Worm (Caenorhabditis elegans) whole organism, late embryonic: ENCODE measurements around the gene M04B2.7.

Experiments used
- C08G9.2 ChIP-seq: sonication (generic microtip); optimal IDR thresholded peaks from 2 replicates; lab custom pipeline; 2016; ENCODE audit warnings: mild to moderate bottlenecking, missing genetic modification characterization, moderate library complexity, missing compliant biosample characterization
- T23F11.4 ChIP-seq: fragments of 200-800 bp; sonication (Bioruptor generic); optimal IDR thresholded peaks from 2 replicates; lab custom pipeline; 2018; ENCODE audit warnings: mild to moderate bottlenecking, missing genetic modification characterization, missing compliant biosample characterization
- ama-1 ChIP-seq: fragments of 150-350 bp; optimal IDR thresholded peaks from 2 replicates; lab custom pipeline; 2014
- ceh-18 ChIP-seq: sonication (generic microtip); optimal IDR thresholded peaks from 2 replicates; lab custom pipeline; 2016; ENCODE audit warnings: missing genetic modification characterization, missing compliant biosample characterization
- ceh-19 ChIP-seq: fragments of 200-800 bp; sonication (Bioruptor generic); optimal IDR thresholded peaks from 2 replicates; lab custom pipeline; 2018; ENCODE audit warnings: mild to moderate bottlenecking, missing genetic modification characterization, missing compliant biosample characterization
- ceh-2 ChIP-seq: sonication (generic microtip); optimal IDR thresholded peaks from 2 replicates; lab custom pipeline; 2016; ENCODE audit warnings: missing genotype, missing genetic modification characterization, missing compliant biosample characterization
- ceh-22 ChIP-seq: sonication (generic microtip); optimal IDR thresholded peaks from 2 replicates; lab custom pipeline; 2017; ENCODE audit warnings: missing biosample characterization, missing genetic modification characterization
- ceh-30 ChIP-seq: fragments of 150-350 bp; optimal IDR thresholded peaks from 2 replicates; lab custom pipeline; 2014; ENCODE audit warnings: missing biosample characterization, missing genetic modification characterization
- ceh-6 ChIP-seq: fragments of 200-800 bp; sonication (Bioruptor generic); optimal IDR thresholded peaks from 2 replicates; lab custom pipeline; 2018; ENCODE audit warnings: mild to moderate bottlenecking, missing genetic modification characterization, missing compliant biosample characterization
- che-1 ChIP-seq: sonication (generic microtip); optimal IDR thresholded peaks from 2 replicates; lab custom pipeline; 2016; ENCODE audit warnings: mild to moderate bottlenecking, missing genetic modification characterization, missing compliant biosample characterization
- dve-1 ChIP-seq: sonication (generic microtip); optimal IDR thresholded peaks from 2 replicates; lab custom pipeline; 2017; ENCODE audit warnings: antibody characterized with exemption, mild to moderate bottlenecking, missing genetic modification characterization, missing compliant biosample characterization
- elt-4 ChIP-seq: sonication (generic microtip); optimal IDR thresholded peaks from 2 replicates; lab custom pipeline; 2016; ENCODE audit warnings: missing genetic modification characterization, missing compliant biosample characterization
- ets-4 ChIP-seq: sonication (generic microtip); optimal IDR thresholded peaks from 2 replicates; lab custom pipeline; 2016; ENCODE audit warnings: missing genetic modification characterization, missing compliant biosample characterization
- fax-1 ChIP-seq: sonication (generic microtip); optimal IDR thresholded peaks from 2 replicates; lab custom pipeline; 2016; ENCODE audit warnings: missing genotype, missing genetic modification characterization, missing compliant biosample characterization
- fkh-10 ChIP-seq: fragments of 150-350 bp; optimal IDR thresholded peaks from 2 replicates; lab custom pipeline; 2014; ENCODE audit warnings: missing biosample characterization, missing genetic modification reagents, missing genetic modification characterization
- hlh-13 ChIP-seq: fragments of 200-800 bp; sonication (Bioruptor generic); optimal IDR thresholded peaks from 2 replicates; lab custom pipeline; 2018; ENCODE audit warnings: mild to moderate bottlenecking, missing genetic modification characterization, missing compliant biosample characterization
- hlh-15 ChIP-seq: sonication (generic microtip); optimal IDR thresholded peaks from 2 replicates; lab custom pipeline; 2016; ENCODE audit warnings: missing genetic modification characterization, missing compliant biosample characterization
- hlh-30 ChIP-seq: sonication (generic microtip); optimal IDR thresholded peaks from 2 replicates; lab custom pipeline; 2017; ENCODE audit warnings: antibody characterized with exemption, missing genetic modification characterization, missing compliant biosample characterization; ENCODE audit not compliant: insufficient read depth
- hlh-8 ChIP-seq: sonication (generic microtip); optimal IDR thresholded peaks from 2 replicates; lab custom pipeline; 2016; ENCODE audit warnings: missing genotype, missing genetic modification characterization, missing compliant biosample characterization
- lim-6 ChIP-seq: sonication (generic microtip); optimal IDR thresholded peaks from 2 replicates; lab custom pipeline; 2016; ENCODE audit warnings: missing genetic modification characterization, missing compliant biosample characterization
- mec-3 ChIP-seq: sonication (generic microtip); optimal IDR thresholded peaks from 2 replicates; lab custom pipeline; 2016; ENCODE audit warnings: borderline replicate concordance, missing genetic modification characterization, missing compliant biosample characterization
- nhr-11 ChIP-seq: fragments of 150-350 bp; optimal IDR thresholded peaks from 2 replicates; lab custom pipeline; 2014; ENCODE audit warnings: missing biosample characterization, missing genetic modification characterization
- npax-4 ChIP-seq: sonication (generic microtip); optimal IDR thresholded peaks from 2 replicates; lab custom pipeline; 2016; ENCODE audit warnings: missing genetic modification characterization, missing compliant biosample characterization
- odd-2 ChIP-seq: sonication (generic microtip); optimal IDR thresholded peaks from 2 replicates; lab custom pipeline; 2017; ENCODE audit warnings: antibody characterized with exemption, mild to moderate bottlenecking, missing genetic modification characterization, missing compliant biosample characterization
- pha-2 ChIP-seq: sonication (generic microtip); optimal IDR thresholded peaks from 2 replicates; lab custom pipeline; 2017; ENCODE audit warnings: mild to moderate bottlenecking, missing genetic modification characterization, missing compliant biosample characterization
- pros-1 ChIP-seq: fragments of 150-350 bp; optimal IDR thresholded peaks from 2 replicates; lab custom pipeline; 2014; ENCODE audit warnings: missing biosample characterization, missing genetic modification reagents, missing genetic modification characterization
- ref-2 ChIP-seq: sonication (generic microtip); optimal IDR thresholded peaks from 2 replicates; lab custom pipeline; 2016; ENCODE audit warnings: missing genetic modification characterization, missing compliant biosample characterization
- rnt-1 ChIP-seq: sonication (generic microtip); optimal IDR thresholded peaks from 2 replicates; lab custom pipeline; 2016; ENCODE audit warnings: missing genetic modification characterization, missing compliant biosample characterization
- sdc-2 ChIP-seq: sonication (generic microtip); optimal IDR thresholded peaks from 2 replicates; lab custom pipeline; 2016; ENCODE audit warnings: missing genotype, missing genetic modification characterization, missing compliant biosample characterization
- sox-2 ChIP-seq: fragments of 200-800 bp; sonication (Bioruptor generic); IDR thresholded peaks from 2 replicates; pipeline ENCODE4 v1.3.6; 2022; ENCODE audit warnings: missing genetic modification reagents, missing genetic modification characterization, missing compliant biosample characterization
- sox-4 ChIP-seq: sonication (generic microtip); optimal IDR thresholded peaks from 2 replicates; lab custom pipeline; 2017; ENCODE audit warnings: mild to moderate bottlenecking, missing genetic modification characterization, inconsistent platforms, missing compliant biosample characterization
- syd-9 ChIP-seq: sonication (generic microtip); optimal IDR thresholded peaks from 2 replicates; lab custom pipeline; 2016; ENCODE audit warnings: mild to moderate bottlenecking, missing genetic modification characterization, moderate library complexity, missing compliant biosample characterization
- tbx-2 ChIP-seq: sonication (generic microtip); optimal IDR thresholded peaks from 2 replicates; lab custom pipeline; 2016; ENCODE audit warnings: missing genetic modification characterization, missing compliant biosample characterization
- tbx-7 ChIP-seq: sonication (generic microtip); optimal IDR thresholded peaks from 2 replicates; lab custom pipeline; 2016; ENCODE audit warnings: missing genotype, missing genetic modification characterization, missing compliant biosample characterization
- unc-3 ChIP-seq, 2 experiments: fragments of 200-800 bp in 1 of 2; sonication (Bioruptor generic) in 1 of 2; sonication (generic microtip) in 1 of 2; conservative IDR thresholded peaks in 1 of 2; optimal IDR thresholded peaks in 1 of 2; 2 replicates each; pipeline versions ENCODE4 v1.3.6 to Lab custom; 2016 to 2022; ENCODE audit warnings: missing compliant biosample characterization in 2 of 2, missing genetic modification characterization in 2 of 2, missing genetic modification reagents in 1 of 2
- unc-86 ChIP-seq: sonication (generic microtip); optimal IDR thresholded peaks from 2 replicates; lab custom pipeline; 2016; ENCODE audit warnings: missing genetic modification characterization, missing compliant biosample characterization
- zip-5 ChIP-seq: sonication (generic microtip); optimal IDR thresholded peaks from 2 replicates; lab custom pipeline; 2016; ENCODE audit warnings: missing genetic modification characterization, missing compliant biosample characterization

The M04B2.7 gene

ce11 chrIV:11565022-11565421, 16.5 kb upstream of the M04B2.7 start:
- TF ChIP-seq ceh-19 (GFP tag; lab: Kevin White, UChicago) (no peak), elt-4 (tag; lab: Kevin White, UChicago) (peak; percentile 87), hlh-13 (GFP tag; lab: Kevin White, UChicago) (no peak), C08G9.2 (tag; lab: Kevin White, UChicago) (peak; percentile 23), mec-3 (peak; percentile 63)

ce11 chrIV:11563090-11563489, 14.5 kb upstream of the M04B2.7 start:
- TF ChIP-seq T23F11.4 (GFP tag; lab: Kevin White, UChicago) = no peak
- TF ChIP-seq sdc-2 = no peak
- TF ChIP-seq C08G9.2 (tag; lab: Kevin White, UChicago) = no peak
- TF ChIP-seq pha-2 (tag; lab: Kevin White, UChicago) = no peak
- no peak for TF ChIP-seq unc-86 (tag; lab: Kevin White, UChicago)
- no peak for TF ChIP-seq hlh-30 (tag; lab: Kevin White, UChicago)

ce11 chrIV:11561677-11562076, 13.1 kb upstream of the M04B2.7 start, which contains the start of gene F12F6.7:
TSS of gene F12F6.7 (minus strand) at chrIV:11561833.
- TF ChIP-seq ceh-19 (GFP tag; lab: Kevin White, UChicago) = no peak
- TF ChIP-seq zip-5 (tag; lab: Kevin White, UChicago) = no peak
- no peak for TF ChIP-seq pros-1 (tag; lab: Kevin White, UChicago)
- no peak for TF ChIP-seq sdc-2
- TF ChIP-seq fkh-10 (GFP tag; lab: Kevin White, UChicago) = no peak
- no peak for TF ChIP-seq odd-2
- no peak for TF ChIP-seq rnt-1
- no peak for TF ChIP-seq ceh-22 (tag; lab: Kevin White, UChicago)
- TF ChIP-seq hlh-8 (tag; lab: Kevin White, UChicago) = no peak
- TF ChIP-seq elt-4 (tag; lab: Kevin White, UChicago) = no peak
- TF ChIP-seq ceh-30 (tag; lab: Kevin White, UChicago) = no peak
- TF ChIP-seq C08G9.2 (tag; lab: Kevin White, UChicago) = no peak
- TF ChIP-seq ref-2 (tag; lab: Kevin White, UChicago) = no peak
- no peak for TF ChIP-seq sox-2
- no peak for TF ChIP-seq nhr-11 (tag; lab: Kevin White, UChicago)
- no peak for TF ChIP-seq ceh-2 (tag; lab: Kevin White, UChicago)
- no peak for TF ChIP-seq ceh-18 (tag; lab: Kevin White, UChicago)
- TF ChIP-seq, all 69 proteins: peak for 0

ce11 chrIV:11551813-11552212, 3.2 kb upstream of the M04B2.7 start, which contains the start of gene col-128:
TSS of gene col-128 (minus strand) at chrIV:11551960.
- TF ChIP-seq tbx-7 (tag; lab: Kevin White, UChicago) (no peak), ets-4 (tag; lab: Kevin White, UChicago) (no peak), sdc-2 (no peak), sox-4 (tag; lab: Kevin White, UChicago) (no peak), che-1 (tag; lab: Kevin White, UChicago) (no peak), fax-1 (tag; lab: Kevin White, UChicago) (no peak), hlh-15 (no peak), ama-1 (lab: Kevin White, UChicago) (no peak), lim-6 (tag; lab: Kevin White, UChicago) (no peak), dve-1 (tag; lab: Kevin White, UChicago) (no peak), ceh-6 (GFP tag; lab: Kevin White, UChicago) (no peak), tbx-2 (no peak), syd-9 (no peak), unc-3 (GFP tag; conservative IDR thresholded peaks at IDR 0.05; lab: Robert Waterston, UW) (no peak), unc-3 (tag; optimal IDR thresholded peaks at IDR 0.05; lab: Kevin White, UChicago) (no peak), npax-4 (no peak)
